Worm (Caenorhabditis elegans) whole organism, L3 larva: ENCODE data around the gene Y70C5A.3.

Source experiments
- R02D3.7 ChIP-seq: fragments of 150-350 bp; optimal IDR thresholded peaks from 2 replicates; lab custom pipeline; 2014; ENCODE audit warnings: missing biosample characterization, missing genetic modification characterization
- ZK546.5 ChIP-seq: sonication (generic microtip); optimal IDR thresholded peaks from 2 replicates; lab custom pipeline; 2017; ENCODE audit warnings: missing biosample characterization, missing genetic modification characterization
- aly-2 ChIP-seq: fragments of 150-350 bp; optimal IDR thresholded peaks from 2 replicates; lab custom pipeline; 2014; ENCODE audit warnings: missing biosample characterization, missing genetic modification characterization
- ceh-16 ChIP-seq: sonication (generic microtip); optimal IDR thresholded peaks from 2 replicates; lab custom pipeline; 2017; ENCODE audit warnings: missing biosample characterization, missing genetic modification characterization
- ceh-9 ChIP-seq: sonication (generic microtip); optimal IDR thresholded peaks from 2 replicates; lab custom pipeline; 2018; ENCODE audit warnings: missing biosample characterization, missing genetic modification characterization
- daf-12 ChIP-seq: fragments of 150-350 bp; optimal IDR thresholded peaks from 2 replicates; lab custom pipeline; 2014; ENCODE audit warnings: missing biosample characterization, missing genetic modification reagents, missing genetic modification characterization
- egl-27 ChIP-seq: sonication (generic microtip); optimal IDR thresholded peaks from 4 replicates; lab custom pipeline; 2017; ENCODE audit warnings: missing biosample characterization, missing genetic modification reagents, missing genetic modification characterization
- elt-1 ChIP-seq: fragments of 150-350 bp; optimal IDR thresholded peaks from 2 replicates; lab custom pipeline; 2014; ENCODE audit warnings: missing biosample characterization, missing genetic modification characterization
- elt-2 ChIP-seq: sonication (generic microtip); optimal IDR thresholded peaks from 2 replicates; lab custom pipeline; 2016; ENCODE audit warnings: missing genetic modification reagents, mild to moderate bottlenecking, missing genetic modification characterization, missing compliant biosample characterization
- elt-3 ChIP-seq, 3 experiments: fragments of 150-350 bp in 1 of 3; sonication (generic microtip) in 2 of 3; optimal IDR thresholded peaks; 2 replicates in 2 of 3; 4 replicates in 1 of 3; lab custom pipeline; 2014 to 2017; ENCODE audit warnings: missing biosample characterization in 3 of 3, missing genetic modification characterization in 3 of 3
- eor-1 ChIP-seq, 2 experiments: fragments of 150-350 bp; optimal IDR thresholded peaks; 2 replicates each; lab custom pipeline; 2014 to 2018; ENCODE audit warnings: missing biosample characterization in 2 of 2, missing genetic modification characterization in 2 of 2
- fos-1 ChIP-seq: fragments of 150-350 bp; optimal IDR thresholded peaks from 2 replicates; lab custom pipeline; 2014; ENCODE audit warnings: missing biosample characterization, missing genetic modification characterization
- hmg-11 ChIP-seq: sonication (generic microtip); optimal IDR thresholded peaks from 2 replicates; lab custom pipeline; 2016; ENCODE audit warnings: missing genetic modification characterization, missing compliant biosample characterization
- jun-1 ChIP-seq: fragments of 150-350 bp; optimal IDR thresholded peaks from 2 replicates; lab custom pipeline; 2014; ENCODE audit warnings: missing biosample characterization, missing genetic modification reagents, missing genetic modification characterization
- lin-15B ChIP-seq: fragments of 150-350 bp; optimal IDR thresholded peaks from 2 replicates; lab custom pipeline; 2014; ENCODE audit warnings: missing biosample characterization, missing genetic modification characterization
- lin-39 ChIP-seq: fragments of 150-350 bp; optimal IDR thresholded peaks from 2 replicates; lab custom pipeline; 2018; ENCODE audit warnings: missing biosample characterization, missing genetic modification reagents, missing genetic modification characterization
- mml-1 ChIP-seq: fragments of 150-350 bp; sonication (generic microtip); optimal IDR thresholded peaks from 3 replicates; lab custom pipeline; 2014; ENCODE audit warnings: missing biosample characterization, missing genetic modification characterization
- nfya-1 ChIP-seq: sonication (generic microtip); optimal IDR thresholded peaks from 2 replicates; lab custom pipeline; 2017; ENCODE audit warnings: missing genetic modification characterization, mild to moderate bottlenecking, missing compliant biosample characterization, antibody characterized with exemption, moderate library complexity; ENCODE audit not compliant: insufficient read depth
- nhr-12 ChIP-seq: fragments of 150-350 bp; optimal IDR thresholded peaks from 2 replicates; lab custom pipeline; 2014; ENCODE audit warnings: missing biosample characterization, missing genetic modification characterization
- nhr-23 ChIP-seq: fragments of 150-350 bp; optimal IDR thresholded peaks from 2 replicates; lab custom pipeline; 2014; ENCODE audit warnings: missing biosample characterization, missing genetic modification reagents, missing genetic modification characterization
- nhr-237 ChIP-seq: fragments of 150-350 bp; optimal IDR thresholded peaks from 2 replicates; lab custom pipeline; 2014; ENCODE audit warnings: missing biosample characterization, missing genetic modification characterization
- nhr-25 ChIP-seq: sonication (generic microtip); optimal IDR thresholded peaks from 2 replicates; lab custom pipeline; 2017; ENCODE audit warnings: missing biosample characterization, missing genetic modification characterization
- nhr-28 ChIP-seq: fragments of 150-350 bp; optimal IDR thresholded peaks from 2 replicates; lab custom pipeline; 2014; ENCODE audit warnings: missing biosample characterization, missing genetic modification characterization
- nhr-67 ChIP-seq: fragments of 150-350 bp; optimal IDR thresholded peaks from 2 replicates; lab custom pipeline; 2014; ENCODE audit warnings: missing biosample characterization, missing genetic modification characterization
- pha-4 ChIP-seq: fragments of 150-350 bp; optimal IDR thresholded peaks from 2 replicates; lab custom pipeline; 2014; ENCODE audit warnings: missing biosample characterization, missing genetic modification reagents, missing genetic modification characterization
- pqm-1 ChIP-seq: fragments of 150-350 bp; optimal IDR thresholded peaks from 2 replicates; lab custom pipeline; 2017; ENCODE audit warnings: missing biosample characterization, missing genetic modification characterization, inconsistent platforms
- sea-2 ChIP-seq: fragments of 150-350 bp; sonication (generic microtip); optimal IDR thresholded peaks from 4 replicates; lab custom pipeline; 2014; ENCODE audit warnings: missing biosample characterization, missing genetic modification reagents, missing genetic modification characterization
- skn-1 ChIP-seq: fragments of 150-350 bp; optimal IDR thresholded peaks from 2 replicates; lab custom pipeline; 2014; ENCODE audit warnings: missing biosample characterization, missing genetic modification characterization
- snpc-4 ChIP-seq: fragments of 150-350 bp; optimal IDR thresholded peaks from 2 replicates; lab custom pipeline; 2014; ENCODE audit warnings: missing biosample characterization, missing genetic modification characterization
- zag-1 ChIP-seq: fragments of 150-350 bp; optimal IDR thresholded peaks from 2 replicates; lab custom pipeline; 2014; ENCODE audit warnings: missing biosample characterization, missing genetic modification characterization
- ztf-11 ChIP-seq: fragments of 150-350 bp; optimal IDR thresholded peaks from 2 replicates; lab custom pipeline; 2014; ENCODE audit warnings: missing biosample characterization, missing genetic modification characterization

The Y70C5A.3 gene

ce11 chrV:16610791-16611385 is 9.8 kb downstream of the Y70C5A.3 start, which contains the start of gene srw-54:
Gene srw-54, plus strand, starts transcription at chrV:16611335.
- TF ChIP-seq nhr-25 (tag; lab: Kevin White, UChicago) (no peak), R02D3.7 (tag; lab: Kevin White, UChicago) (no peak), ceh-16 (no peak), mml-1 (tag; lab: Kevin White, UChicago) (no peak), elt-2 (peak; percentile 76), hmg-11 (tag; lab: Kevin White, UChicago) (no peak), pqm-1 (peak; percentile 33), elt-1 (tag; lab: Kevin White, UChicago) (no peak), snpc-4 (no peak), pha-4 (tag; lab: Kevin White, UChicago) (peak; percentile 66), zag-1 (tag; lab: Kevin White, UChicago) (no peak), ceh-9 (no peak), nhr-23 (tag; lab: Kevin White, UChicago) (no peak), nhr-28 (no peak), skn-1 (tag; lab: Kevin White, UChicago) (no peak), daf-12 (tag; lab: Kevin White, UChicago) (no peak)

ce11 chrV:16610094-16610493 is 10.6 kb downstream of the Y70C5A.3 start:
- TF ChIP-seq lin-15B (tag; lab: Kevin White, UChicago) (no peak), ZK546.5 (tag; lab: Kevin White, UChicago) (no peak), nhr-67 (tag; lab: Kevin White, UChicago) (no peak), jun-1 (tag; lab: Kevin White, UChicago) (peak; percentile 48), nhr-237 (tag; lab: Kevin White, UChicago) (no peak), elt-2 (peak; percentile 87), nfya-1 (tag; lab: Kevin White, UChicago) (no peak), pqm-1 (peak; percentile 78), pha-4 (tag; lab: Kevin White, UChicago) (peak; percentile 48)

ce11 chrV:16608478-16608877 is 12.2 kb downstream of the Y70C5A.3 start:
- TF ChIP-seq elt-2 (peak; percentile 59), jun-1 (tag; lab: Kevin White, UChicago) (peak; percentile 63), pha-4 (tag; lab: Kevin White, UChicago) (peak; percentile 56), nhr-12 (no peak), pqm-1 (peak; percentile 81)

ce11 chrV:16606313-16606712 is 14.4 kb downstream of the Y70C5A.3 start, which contains the start of gene Y32B12C.1:
Gene Y32B12C.1, plus strand, starts transcription at chrV:16606613.
- TF ChIP-seq nhr-12 = no peak
- TF ChIP-seq egl-27 (tag; lab: Kevin White, UChicago) = no peak
- TF ChIP-seq eor-1 (tag; optimal IDR thresholded peaks at IDR 0.05; lab: Kevin White, UChicago) = no peak
- TF ChIP-seq nhr-28 = no peak
- TF ChIP-seq snpc-4 = no peak
- no peak for TF ChIP-seq elt-3 (tag; optimal IDR thresholded peaks at IDR 0.05; lab: Kevin White, UChicago)
- no peak for TF ChIP-seq ceh-16
- TF ChIP-seq ztf-11 (tag; lab: Kevin White, UChicago) = no peak
- TF ChIP-seq nhr-237 (tag; lab: Kevin White, UChicago) = no peak
- TF ChIP-seq lin-39 (tag; lab: Kevin White, UChicago) = no peak
- TF ChIP-seq nhr-67 (tag; lab: Kevin White, UChicago) = no peak
- no peak for TF ChIP-seq aly-2

- TF ChIP-seq snpc-4 = no peak
- no peak for TF ChIP-seq fos-1 (tag; lab: Kevin White, UChicago)
- TF ChIP-seq sea-2 = no peak
- TF ChIP-seq pqm-1 = peak; percentile 0
- TF ChIP-seq elt-2 = peak; percentile 50
- TF ChIP-seq, all 47 proteins: peak for 2
Observed at ce11 chrV:16605463-16605862, 15.3 kb downstream of the Y70C5A.3 start.

ce11 chrV:16604301-16604700 is 16.4 kb downstream of the Y70C5A.3 start:
- no peak for TF ChIP-seq mml-1 (tag; lab: Kevin White, UChicago)
- no peak for TF ChIP-seq snpc-4
- TF ChIP-seq pqm-1 = peak; percentile 56
- peak; percentile 42 for TF ChIP-seq elt-2
- no peak for TF ChIP-seq elt-3 (tag; optimal IDR thresholded peaks at IDR 0.05; lab: Kevin White, UChicago)
